Fruit fly (Drosophila melanogaster) Kc167 (cell line): Measurements from ENCODE around the gene Or67c.

Experiments
- Myc ChIP-seq: fragments of >200 bp; optimal IDR thresholded peaks from 2 replicates; lab custom pipeline; 2017; ENCODE audit warnings: missing external identifiers
- Sin3A ChIP-seq: fragments of >200 bp; optimal IDR thresholded peaks from 2 replicates; lab custom pipeline; 2018; ENCODE audit warnings: missing external identifiers

DNA sequence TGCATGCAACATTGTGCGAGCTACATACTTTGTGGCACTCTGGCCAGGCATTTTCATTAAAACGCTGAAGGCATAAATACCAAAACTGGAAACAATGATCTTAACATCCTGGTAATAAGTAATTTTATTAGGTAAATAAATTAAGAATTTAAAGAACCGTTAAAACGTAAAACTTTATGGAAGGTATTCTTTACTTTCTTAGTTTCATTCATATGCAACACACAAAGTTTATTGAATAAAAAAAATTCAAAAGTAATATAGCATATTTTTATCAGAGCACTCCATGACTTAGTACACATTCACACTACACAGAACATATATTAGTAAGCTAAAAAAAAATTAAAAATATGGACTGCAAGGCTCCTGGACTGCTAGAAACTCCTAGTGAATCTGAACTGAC is 29.1 kb downstream of the Or67c start, which contains the start of gene CG8065:
- TF ChIP-seq Sin3A (lab: Kevin White, UChicago) = no peak
- TF ChIP-seq Myc (lab: Kevin White, UChicago) = no peak
